Worm (Caenorhabditis elegans) whole organism, L2 larva: Measurements from ENCODE around the gene pkc-2.

Experiments used
- R02D3.7 ChIP-seq: fragments of 150-350 bp; optimal IDR thresholded peaks from 2 replicates; lab custom pipeline; 2014; ENCODE audit warnings: missing biosample characterization, missing genetic modification characterization
- nhr-11 ChIP-seq: fragments of 150-350 bp; optimal IDR thresholded peaks from 2 replicates; lab custom pipeline; 2014; ENCODE audit warnings: missing biosample characterization, missing genetic modification characterization
- nhr-12 ChIP-seq: fragments of 150-350 bp; optimal IDR thresholded peaks from 2 replicates; lab custom pipeline; 2014; ENCODE audit warnings: missing biosample characterization, missing genetic modification characterization

DNA sequence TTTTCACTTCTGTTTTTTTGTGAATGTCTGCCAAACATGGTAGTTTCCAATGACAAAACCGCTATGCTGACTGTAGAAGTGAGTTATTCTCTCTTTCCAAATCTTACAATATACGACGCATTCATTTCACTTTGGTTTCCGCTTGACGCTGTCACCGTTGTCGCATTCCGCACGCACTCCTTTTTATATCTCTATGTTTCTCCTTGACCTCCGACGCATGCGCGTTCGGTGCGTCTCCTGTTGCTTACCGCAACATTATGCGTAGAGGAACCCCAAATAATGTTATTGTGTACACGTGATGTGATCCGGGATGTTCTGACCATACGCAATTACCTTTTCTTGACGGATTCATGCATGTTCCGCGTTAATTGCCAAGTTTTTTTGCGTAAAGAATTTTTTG is 37.3 kb downstream of the pkc-2 start:
- TF ChIP-seq nhr-11 (tag; lab: Kevin White, UChicago) (no peak), R02D3.7 (tag; lab: Kevin White, UChicago) (no peak), nhr-12 (no peak)
